Fruit fly (Drosophila melanogaster) whole organism, prepupa: ENCODE measurements around the gene ppk23.

ENCODE experiments used
- Blimp-1 ChIP-seq: fragments of 200-800 bp; sonication (Bioruptor generic); optimal IDR thresholded peaks from 3 replicates; lab custom pipeline; 2017; ENCODE audit warnings: missing biosample characterization, missing genetic modification characterization, mild to moderate bottlenecking, moderate library complexity, missing genetic modification reagents
- CG10669 ChIP-seq: fragments of 200-800 bp; sonication (Bioruptor generic); optimal IDR thresholded peaks from 3 replicates; lab custom pipeline; 2018; ENCODE audit warnings: missing biosample characterization, mild to moderate bottlenecking, missing genetic modification characterization, moderate library complexity
- CG11294 ChIP-seq: fragments of 200-800 bp; sonication (Bioruptor generic); IDR thresholded peaks from 2 replicates; pipeline ENCODE4 v1.3.6; 2022; ENCODE audit warnings: missing biosample characterization, missing genetic modification characterization
- CG11762 ChIP-seq: fragments of 200-800 bp; sonication (Bioruptor generic); optimal IDR thresholded peaks from 3 replicates; lab custom pipeline; 2016; ENCODE audit warnings: missing biosample characterization, missing genetic modification characterization; ENCODE audit not compliant: insufficient read depth
- CG11902 ChIP-seq: fragments of 200-800 bp; sonication (Bioruptor generic); optimal IDR thresholded peaks from 3 replicates; lab custom pipeline; 2016; ENCODE audit warnings: missing biosample characterization, missing genetic modification characterization
- CG1621 ChIP-seq: fragments of 200-800 bp; sonication (Bioruptor generic); optimal IDR thresholded peaks from 3 replicates; lab custom pipeline; 2018; ENCODE audit warnings: missing biosample characterization, mild to moderate bottlenecking, missing genetic modification characterization
- CG16779 ChIP-seq: fragments of 200-800 bp; sonication (Bioruptor generic); optimal IDR thresholded peaks from 3 replicates; lab custom pipeline; 2017; ENCODE audit warnings: missing biosample characterization, mild to moderate bottlenecking, missing genetic modification characterization
- CG3032 ChIP-seq: fragments of 200-800 bp; optimal IDR thresholded peaks from 2 replicates; lab custom pipeline; 2019; ENCODE audit warnings: missing biosample characterization, mild to moderate bottlenecking, missing genetic modification characterization, moderate library complexity
- CG31627 ChIP-seq: fragments of 200-800 bp; sonication (Bioruptor generic); optimal IDR thresholded peaks from 3 replicates; lab custom pipeline; 2016; ENCODE audit warnings: missing biosample characterization, missing genetic modification characterization
- CG32006 ChIP-seq: fragments of 200-800 bp; sonication (Bioruptor generic); optimal IDR thresholded peaks from 3 replicates; lab custom pipeline; 2017; ENCODE audit warnings: missing biosample characterization, mild to moderate bottlenecking, missing genetic modification characterization
- CG3919 ChIP-seq: fragments of 200-800 bp; sonication (Bioruptor generic); optimal IDR thresholded peaks from 3 replicates; lab custom pipeline; 2016; ENCODE audit warnings: missing biosample characterization, missing genetic modification characterization
- CG4318 ChIP-seq: fragments of 200-800 bp; sonication (Bioruptor generic); optimal IDR thresholded peaks from 3 replicates; lab custom pipeline; 2017; ENCODE audit warnings: missing biosample characterization, mild to moderate bottlenecking, missing genetic modification characterization
- CG6163 ChIP-seq: fragments of 200-800 bp; sonication (Bioruptor generic); IDR thresholded peaks from 3 replicates; pipeline ENCODE4 v1.3.6; 2022; ENCODE audit warnings: missing biosample characterization, missing genetic modification characterization
- CG6808 ChIP-seq: fragments of 200-800 bp; sonication (Bioruptor generic); optimal IDR thresholded peaks from 3 replicates; lab custom pipeline; 2017; ENCODE audit warnings: missing biosample characterization, missing genetic modification characterization, mild to moderate bottlenecking, moderate library complexity, missing genetic modification reagents
- CG6854 ChIP-seq: fragments of 200-800 bp; sonication (Bioruptor generic); optimal IDR thresholded peaks from 2 replicates; lab custom pipeline; 2017; ENCODE audit warnings: missing biosample characterization, mild to moderate bottlenecking, missing genetic modification characterization
- CG7368 ChIP-seq: fragments of 200-800 bp; sonication (Bioruptor generic); optimal IDR thresholded peaks from 3 replicates; lab custom pipeline; 2016; ENCODE audit warnings: missing biosample characterization, missing genetic modification characterization
- CG8119 ChIP-seq: fragments of 200-800 bp; sonication (Bioruptor generic); IDR thresholded peaks from 3 replicates; pipeline ENCODE4 v1.3.6; 2022; ENCODE audit warnings: missing biosample characterization, missing genetic modification characterization
- Eip78C ChIP-seq: fragments of 200-800 bp; sonication (Bioruptor generic); peaks from one replicate; lab custom pipeline; 2016; ENCODE audit warnings: missing biosample characterization, missing genetic modification characterization
- Eip93F ChIP-seq: fragments of 200-800 bp; sonication (Bioruptor generic); optimal IDR thresholded peaks from 2 replicates; lab custom pipeline; 2016; ENCODE audit warnings: missing biosample characterization, mild to moderate bottlenecking, missing genetic modification characterization
- Ets21C ChIP-seq: fragments of 200-800 bp; sonication (Bioruptor generic); optimal IDR thresholded peaks from 3 replicates; lab custom pipeline; 2016; ENCODE audit warnings: missing biosample characterization, missing genetic modification characterization
- Gug ChIP-seq: fragments of 200-800 bp; sonication (Bioruptor generic); IDR thresholded peaks from 2 replicates; pipeline ENCODE4 v1.3.6; 2022; ENCODE audit warnings: missing biosample characterization, missing genetic modification characterization
- Hr38 ChIP-seq: sonication (Bioruptor generic); optimal IDR thresholded peaks from 2 replicates; lab custom pipeline; 2016; ENCODE audit warnings: missing biosample characterization, missing genetic modification characterization
- Hr39 ChIP-seq: fragments of 200-800 bp; sonication (Bioruptor generic); optimal IDR thresholded peaks from 2 replicates; lab custom pipeline; 2016; ENCODE audit warnings: missing biosample characterization, missing genetic modification characterization
- Hr4 ChIP-seq: fragments of 200-800 bp; sonication (Bioruptor generic); optimal IDR thresholded peaks from 3 replicates; lab custom pipeline; 2016; ENCODE audit warnings: missing biosample characterization, missing genetic modification characterization
- Lpt ChIP-seq: fragments of 200-800 bp; sonication (Bioruptor generic); optimal IDR thresholded peaks from 3 replicates; lab custom pipeline; 2016; ENCODE audit warnings: missing biosample characterization, missing genetic modification characterization
- Met ChIP-seq: fragments of 200-800 bp; sonication (Bioruptor generic); optimal IDR thresholded peaks from 3 replicates; lab custom pipeline; 2016; ENCODE audit warnings: missing biosample characterization, missing genetic modification characterization
- OdsH ChIP-seq: fragments of 200-800 bp; sonication (Bioruptor generic); optimal IDR thresholded peaks from 3 replicates; lab custom pipeline; 2016; ENCODE audit warnings: missing biosample characterization, missing genetic modification characterization
- Smox ChIP-seq: fragments of 200-800 bp; sonication (Bioruptor generic); optimal IDR thresholded peaks from 3 replicates; lab custom pipeline; 2016; ENCODE audit warnings: missing biosample characterization, missing genetic modification characterization
- Sox14 ChIP-seq: fragments of 200-800 bp; sonication (Bioruptor generic); optimal IDR thresholded peaks from 3 replicates; lab custom pipeline; 2016; ENCODE audit warnings: missing biosample characterization, missing genetic modification characterization
- Sox15 ChIP-seq: fragments of 200-800 bp; sonication (Bioruptor generic); optimal IDR thresholded peaks from 3 replicates; lab custom pipeline; 2016; ENCODE audit warnings: missing biosample characterization, missing genetic modification characterization
- achi ChIP-seq: fragments of 200-800 bp; sonication (Bioruptor generic); optimal IDR thresholded peaks from 3 replicates; lab custom pipeline; 2016; ENCODE audit warnings: missing biosample characterization, missing genetic modification characterization
- cyc ChIP-seq: fragments of 200-800 bp; sonication (Bioruptor generic); optimal IDR thresholded peaks from 3 replicates; lab custom pipeline; 2016; ENCODE audit warnings: missing biosample characterization, missing genetic modification characterization
- dac ChIP-seq: fragments of 200-800 bp; sonication (Bioruptor generic); optimal IDR thresholded peaks from 2 replicates; lab custom pipeline; 2017; ENCODE audit warnings: missing biosample characterization, mild to moderate bottlenecking, missing genetic modification characterization
- eg ChIP-seq: fragments of 200-800 bp; sonication (Bioruptor generic); IDR thresholded peaks from 3 replicates; pipeline ENCODE4 v1.3.6; 2022; ENCODE audit warnings: missing biosample characterization, missing genetic modification characterization
- esn ChIP-seq: fragments of 200-800 bp; sonication (Bioruptor generic); optimal IDR thresholded peaks from 2 replicates; lab custom pipeline; 2016; ENCODE audit warnings: missing biosample characterization, mild to moderate bottlenecking, missing genetic modification characterization, moderate library complexity
- fd59A ChIP-seq: fragments of 200-800 bp; sonication (Bioruptor generic); optimal IDR thresholded peaks from 2 replicates; lab custom pipeline; 2017; ENCODE audit warnings: missing biosample characterization, mild to moderate bottlenecking, missing genetic modification characterization, missing genetic modification reagents
- fd85E ChIP-seq: fragments of 200-800 bp; sonication (Bioruptor generic); optimal IDR thresholded peaks from 3 replicates; lab custom pipeline; 2016; ENCODE audit warnings: missing biosample characterization, missing genetic modification characterization
- fkh ChIP-seq: fragments of 200-800 bp; sonication (Bioruptor generic); optimal IDR thresholded peaks from 3 replicates; lab custom pipeline; 2017; ENCODE audit warnings: missing biosample characterization, mild to moderate bottlenecking, missing genetic modification characterization, moderate library complexity
- lz ChIP-seq: fragments of 200-800 bp; sonication (Bioruptor generic); optimal IDR thresholded peaks from 3 replicates; lab custom pipeline; 2016; ENCODE audit warnings: missing biosample characterization, missing genetic modification characterization
- pdm3 ChIP-seq: fragments of 200-800 bp; sonication (Bioruptor generic); optimal IDR thresholded peaks from 3 replicates; lab custom pipeline; 2016; ENCODE audit warnings: missing biosample characterization, missing genetic modification characterization
- salr ChIP-seq, 2 experiments: fragments of 200-800 bp; sonication (Bioruptor generic); optimal IDR thresholded peaks; 3 replicates each; lab custom pipeline; 2016 to 2018; ENCODE audit warnings: missing biosample characterization in 2 of 2, missing genetic modification characterization in 2 of 2, mild to moderate bottlenecking in 1 of 2
- ss ChIP-seq, 2 experiments: fragments of 200-800 bp; sonication (Bioruptor generic); optimal IDR thresholded peaks; 2 replicates in 1 of 2; 3 replicates in 1 of 2; lab custom pipeline; 2017 to 2018; ENCODE audit warnings: mild to moderate bottlenecking in 2 of 2, missing biosample characterization in 2 of 2, missing genetic modification characterization in 2 of 2, moderate library complexity in 1 of 2
- svp ChIP-seq: fragments of 200-800 bp; sonication (Bioruptor generic); peaks from one replicate; lab custom pipeline; 2016; ENCODE audit warnings: missing biosample characterization, missing genetic modification characterization
- topi ChIP-seq: fragments of 200-800 bp; sonication (Bioruptor generic); optimal IDR thresholded peaks from 3 replicates; lab custom pipeline; 2016; ENCODE audit warnings: missing biosample characterization, missing genetic modification characterization
- vri ChIP-seq: fragments of 200-800 bp; sonication (Bioruptor generic); optimal IDR thresholded peaks from 3 replicates; lab custom pipeline; 2016; ENCODE audit warnings: missing biosample characterization, mild to moderate bottlenecking, missing genetic modification characterization

ppk23 gene

DNA sequence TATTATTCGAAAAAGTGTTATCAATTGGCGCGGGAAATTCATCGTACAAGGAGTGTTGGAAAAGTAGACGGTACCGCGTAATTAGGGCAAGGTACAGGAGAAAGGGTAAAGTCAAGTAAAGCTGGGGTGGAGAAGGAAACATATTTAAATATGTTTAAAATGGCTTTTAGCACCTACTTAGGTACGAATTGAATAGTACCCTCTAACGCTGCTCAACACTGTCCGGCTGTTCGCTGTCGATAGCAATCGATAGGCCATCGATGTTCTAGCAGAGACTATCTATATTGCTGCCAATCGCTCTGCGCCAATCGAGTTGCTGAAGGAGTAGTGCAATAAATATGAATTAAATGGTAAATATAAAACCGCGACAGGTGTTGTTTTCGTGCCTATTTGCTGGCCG is 30.3 kb upstream of the ppk23 start, which contains the start of gene X11L (continued):
- TF ChIP-seq CG6854 (GFP tag; lab: Kevin White, UChicago) = no peak
- peak; percentile 66 for TF ChIP-seq Hr4 (GFP tag; lab: Kevin White, UChicago)
- peak; percentile 21 for TF ChIP-seq dac (GFP tag; lab: Kevin White, UChicago)
- TF ChIP-seq Met = peak; percentile 67
- peak; percentile 73 for TF ChIP-seq Ets21C (GFP tag; lab: Kevin White, UChicago)
- TF ChIP-seq OdsH (GFP tag; lab: Kevin White, UChicago) = no peak
- TF ChIP-seq Sox15 (GFP tag; lab: Kevin White, UChicago) = peak; percentile 56
- TF ChIP-seq topi (GFP tag; lab: Kevin White, UChicago) = peak; percentile 79
- peak; percentile 81 for TF ChIP-seq cyc (GFP tag; lab: Kevin White, UChicago)
- TF ChIP-seq fd59A = no peak
- TF ChIP-seq CG16779 (tag; lab: Kevin White, UChicago) = no peak
- TF ChIP-seq Hr39 (GFP tag; lab: Kevin White, UChicago) = peak; percentile 82
- TF ChIP-seq pdm3 (GFP tag; lab: Kevin White, UChicago) = peak; percentile 80
- peak in 1 of 2 experiments; percentile 38 for TF ChIP-seq salr (GFP tag; optimal IDR thresholded peaks at IDR 0.05; lab: Kevin White, UChicago)
- no peak for TF ChIP-seq CG4318 (GFP tag; lab: Kevin White, UChicago)
- no peak for TF ChIP-seq CG6808
- peak; percentile 82 for TF ChIP-seq esn
- TF ChIP-seq CG8119 (GFP tag; lab: Robert Waterston, UW) = no peak
- TF ChIP-seq Eip93F (GFP tag; lab: Kevin White, UChicago) = no peak
- no peak for TF ChIP-seq CG11294 (GFP tag; lab: Robert Waterston, UW)
- TF ChIP-seq svp (GFP tag; lab: Kevin White, UChicago) = peak; percentile 73
- peak; percentile 76 for TF ChIP-seq CG6163 (GFP tag; lab: Robert Waterston, UW)
- no peak for TF ChIP-seq fkh
- TF ChIP-seq lz (GFP tag; lab: Kevin White, UChicago) = peak; percentile 81
- peak; percentile 44 for TF ChIP-seq CG1621
- TF ChIP-seq, all 60 proteins: peak for 42

dm6 chrX:17597622-17598021 is 28.6 kb upstream of the ppk23 start:
- TF ChIP-seq CG10669 (no peak), CG31627 (GFP tag; lab: Kevin White, UChicago) (no peak), Lpt (GFP tag; lab: Kevin White, UChicago) (no peak), CG6163 (GFP tag; lab: Robert Waterston, UW) (no peak), CG8119 (GFP tag; lab: Robert Waterston, UW) (no peak), fd85E (GFP tag; lab: Kevin White, UChicago) (no peak), CG7368 (no peak), achi (GFP tag; lab: Kevin White, UChicago) (no peak), Sox14 (no peak)
- TF ChIP-seq, all 60 proteins: peak for 0

dm6 chrX:17595822-17596221 is 26.8 kb upstream of the ppk23 start:
- peak; percentile 75 for TF ChIP-seq vri
- peak; percentile 88 for TF ChIP-seq Met
- peak; percentile 81 for TF ChIP-seq Smox (GFP tag; lab: Kevin White, UChicago)
- TF ChIP-seq CG8119 (GFP tag; lab: Robert Waterston, UW) = peak; percentile 72; the same call in 2 of the 3 replicates
- TF ChIP-seq topi (GFP tag; lab: Kevin White, UChicago) = peak; percentile 84
- TF ChIP-seq CG11902 (GFP tag; lab: Kevin White, UChicago) = peak; percentile 73
- peak; percentile 82 for TF ChIP-seq Sox14
- peak; percentile 59 for TF ChIP-seq CG6854 (GFP tag; lab: Kevin White, UChicago)
- TF ChIP-seq fd59A = peak; percentile 23
- peak; percentile 72 for TF ChIP-seq Eip93F (GFP tag; lab: Kevin White, UChicago)
- peak; percentile 85 for TF ChIP-seq OdsH (GFP tag; lab: Kevin White, UChicago)
- TF ChIP-seq Gug (GFP tag; lab: Robert Waterston, UW) = peak; percentile 50; the same call in 1 of the 2 replicates
- peak; percentile 95 for TF ChIP-seq Eip78C (GFP tag; lab: Kevin White, UChicago)
- TF ChIP-seq CG6808 = peak; percentile 59
- peak; percentile 51 for TF ChIP-seq CG11762
- peak; percentile 42 for TF ChIP-seq Blimp-1 (GFP tag; lab: Kevin White, UChicago)
- TF ChIP-seq CG3919 (GFP tag; lab: Kevin White, UChicago) = peak; percentile 83
- peak; percentile 39; the same call in 1 of the 2 replicates for TF ChIP-seq CG11294 (GFP tag; lab: Robert Waterston, UW)
- TF ChIP-seq dac (GFP tag; lab: Kevin White, UChicago) = peak; percentile 17
- peak; percentile 69 for TF ChIP-seq Hr39 (GFP tag; lab: Kevin White, UChicago)
- TF ChIP-seq CG10669 = peak; percentile 76
- TF ChIP-seq CG6163 (GFP tag; lab: Robert Waterston, UW) = peak; percentile 82
- no peak for TF ChIP-seq Hr38
- peak; percentile 80 for TF ChIP-seq eg (GFP tag; lab: Robert Waterston, UW)
- TF ChIP-seq fd85E (GFP tag; lab: Kevin White, UChicago) = no peak
- peak; percentile 82 for TF ChIP-seq pdm3 (GFP tag; lab: Kevin White, UChicago)
- peak; percentile 29 to 73 for TF ChIP-seq ss (GFP tag; optimal IDR thresholded peaks at IDR 0.05; lab: Kevin White, UChicago)
- peak; percentile 76 for TF ChIP-seq achi (GFP tag; lab: Kevin White, UChicago)
- peak; percentile 15 for TF ChIP-seq Lpt (GFP tag; lab: Kevin White, UChicago)
- no peak for TF ChIP-seq fkh
- peak; percentile 69 for TF ChIP-seq CG3032 (tag; lab: Kevin White, UChicago)
- TF ChIP-seq CG32006 (GFP tag; lab: Kevin White, UChicago) = peak; percentile 73
